Worm (Caenorhabditis elegans) whole organism, midembryonic: ENCODE results near the gene H40L08.3.

Source experiments
- T22C8.4 ChIP-seq: fragments of 200-800 bp; sonication (Bioruptor generic); IDR thresholded peaks from 2 replicates; pipeline ENCODE4 v1.3.6; 2022; ENCODE audit warnings: missing genetic modification characterization, missing compliant biosample characterization
- cog-1 ChIP-seq: sonication (generic microtip); optimal IDR thresholded peaks from 2 replicates; lab custom pipeline; 2016; ENCODE audit warnings: missing genetic modification characterization, missing compliant biosample characterization
- flt-1 ChIP-seq: fragments of 200-800 bp; sonication (Bioruptor generic); IDR thresholded peaks from 2 replicates; pipeline ENCODE4 v1.3.6; 2022; ENCODE audit warnings: missing genetic modification characterization, missing compliant biosample characterization
- klf-2 ChIP-seq: fragments of 200-800 bp; sonication (Bioruptor generic); conservative IDR thresholded peaks from 2 replicates; pipeline ENCODE4 v1.3.6; 2022; ENCODE audit warnings: missing genetic modification reagents, missing genetic modification characterization, missing compliant biosample characterization
- tab-1 ChIP-seq: fragments of 200-800 bp; sonication (Bioruptor generic); IDR thresholded peaks from 2 replicates; pipeline ENCODE4 v1.3.6; 2022; ENCODE audit warnings: missing genetic modification characterization, missing compliant biosample characterization
- ztf-23 ChIP-seq: fragments of 200-800 bp; sonication (Bioruptor generic); IDR thresholded peaks from 2 replicates; pipeline ENCODE4 v1.3.6; 2022; ENCODE audit warnings: missing genetic modification reagents, missing genetic modification characterization, missing compliant biosample characterization
- ztf-29 ChIP-seq: fragments of 200-800 bp; sonication (Bioruptor generic); IDR thresholded peaks from 2 replicates; pipeline ENCODE4 v1.3.6; 2022; ENCODE audit warnings: missing genetic modification reagents, missing genetic modification characterization, missing compliant biosample characterization

DNA sequence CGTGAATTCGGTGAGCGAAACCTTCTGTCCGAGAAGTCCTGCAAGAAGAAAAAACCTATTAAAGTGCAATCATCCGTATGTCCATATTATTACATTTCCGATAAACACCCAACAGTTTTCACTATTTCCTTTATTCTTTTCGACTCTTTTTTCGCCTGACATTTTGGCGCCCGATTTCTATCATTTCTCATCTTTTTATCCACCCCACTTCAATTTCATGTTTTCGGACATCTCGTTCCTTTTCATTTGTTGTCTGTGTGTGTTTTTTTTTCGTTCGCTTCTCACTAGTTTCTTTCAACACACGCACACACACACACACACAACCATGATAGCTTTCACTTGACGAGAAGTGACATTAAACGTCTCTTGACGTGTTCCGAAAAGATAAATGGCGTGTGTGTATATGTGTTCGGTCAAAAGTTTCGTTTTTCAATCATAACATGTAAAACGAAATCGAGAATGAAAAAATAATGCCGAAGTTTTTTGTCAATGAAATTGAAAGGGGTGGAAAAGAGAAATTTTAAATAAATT, 29.1 kb upstream of the H40L08.3 start:
- no peak for TF ChIP-seq T22C8.4 (GFP tag; lab: Robert Waterston, UW)
- no peak for TF ChIP-seq cog-1 (tag; lab: Kevin White, UChicago)
- no peak for TF ChIP-seq flt-1 (GFP tag; lab: Robert Waterston, UW)
- TF ChIP-seq ztf-23 = no peak
- TF ChIP-seq ztf-29 = no peak
- no peak for TF ChIP-seq tab-1 (GFP tag; lab: Robert Waterston, UW)
- TF ChIP-seq klf-2 = no peak
